Fruit fly (Drosophila melanogaster): ENCODE data around the gene Trx2.

Trx2 gene

DNA sequence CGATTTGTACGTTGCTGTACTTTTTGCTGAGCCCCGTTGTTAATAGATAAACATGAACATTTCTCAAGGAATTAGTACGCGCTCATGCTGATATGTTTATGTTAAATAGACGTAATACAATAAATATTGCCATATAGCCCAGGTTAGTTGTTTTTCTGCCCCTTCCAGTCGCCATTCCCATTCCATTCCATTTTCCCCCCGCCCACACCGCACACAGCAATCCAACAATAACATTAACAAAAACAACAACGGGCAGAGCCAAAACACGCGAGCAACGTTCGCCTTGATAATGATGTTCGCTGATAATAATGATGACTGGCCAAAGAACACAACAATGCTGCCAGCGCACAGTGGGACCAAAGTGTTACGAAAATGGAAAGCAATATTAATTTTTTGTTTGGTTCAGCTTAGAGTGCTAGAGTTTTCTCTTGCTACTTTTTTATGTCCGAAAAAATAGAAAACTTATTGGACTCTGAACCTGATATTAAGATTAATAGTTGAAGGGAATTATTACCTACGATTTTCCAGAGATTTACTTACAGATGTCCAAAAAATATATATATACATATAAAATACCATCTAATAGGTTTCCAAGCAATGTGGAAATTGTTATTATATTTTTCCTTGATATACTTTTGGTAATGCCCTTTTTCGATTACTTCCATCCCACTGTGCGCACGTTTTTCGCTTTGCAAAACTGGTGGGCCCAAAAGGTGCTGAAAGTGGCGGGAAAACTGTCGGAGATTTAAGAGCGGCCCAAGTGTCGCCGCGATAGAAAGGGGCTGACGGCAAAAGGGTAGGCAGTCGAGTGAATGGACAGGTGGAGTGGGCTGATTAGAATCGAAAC is 43.2 kb upstream of the Trx2 start (continued):
- TF ChIP-seq ab (GFP tag; optimal IDR thresholded peaks at IDR 0.05) = peak; percentile 17
- TF ChIP-seq en (GFP tag; optimal IDR thresholded peaks at IDR 0.05) = peak; percentile 29
- TF ChIP-seq CrebB (tag; optimal IDR thresholded peaks at IDR 0.05) = peak; percentile 83
- TF ChIP-seq dysf (GFP tag; IDR thresholded peaks at IDR 0.05) = peak; percentile 96
- TF ChIP-seq dati (GFP tag; IDR thresholded peaks at IDR 0.05) = peak; percentile 67; the same call in 1 of the 2 replicates
- peak; percentile 98 for TF ChIP-seq Max (GFP tag; optimal IDR thresholded peaks at IDR 0.05)
- TF ChIP-seq tna (GFP tag; IDR thresholded peaks at IDR 0.05; ENCODE audit: partially characterized antibody) = 0 out of 2 replicates have a peak, but pooled peaks have one; percentile 22
- peak; percentile 87 for TF ChIP-seq CG4854 (GFP tag; optimal IDR thresholded peaks at IDR 0.05)
- TF ChIP-seq CG10366 (GFP tag; IDR thresholded peaks at IDR 0.05) = peak; percentile 85
- peak; percentile 84 for TF ChIP-seq TFAM (GFP tag; optimal IDR thresholded peaks at IDR 0.05)
- peak; percentile 72 for TF ChIP-seq Rx (GFP tag; IDR thresholded peaks at IDR 0.05)
- peak; percentile 95 for TF ChIP-seq CG15011 (GFP tag; optimal IDR thresholded peaks at IDR 0.05)
- TF ChIP-seq tgo (GFP tag; IDR thresholded peaks at IDR 0.05) = peak; percentile 92
- peak; percentile 87 for TF ChIP-seq onecut (GFP tag; IDR thresholded peaks at IDR 0.05)
- TF ChIP-seq ATbp (GFP tag; optimal IDR thresholded peaks at IDR 0.05) = peak; percentile 93
- peak; percentile 72 for TF ChIP-seq CG10565 (GFP tag; optimal IDR thresholded peaks at IDR 0.05)
- peak; percentile 91 for TF ChIP-seq gsb (GFP tag; IDR thresholded peaks at IDR 0.05)
- no peak for TF ChIP-seq sc (optimal IDR thresholded peaks at IDR 0.05)
- TF ChIP-seq sc (GFP tag; optimal IDR thresholded peaks at IDR 0.05) = peak; percentile 95
- peak; percentile 56 for TF ChIP-seq CG7271 (tag; optimal IDR thresholded peaks at IDR 0.05)
- peak; percentile 82 for TF ChIP-seq CG7786 (GFP tag; optimal IDR thresholded peaks at IDR 0.05)
- TF ChIP-seq CG34224 (GFP tag; IDR thresholded peaks at IDR 0.05; ENCODE audit: partially characterized antibody) = 0 out of 3 replicates have a peak, but pooled peaks have one; percentile 26
- peak; percentile 53 for TF ChIP-seq CG3163 (GFP tag; optimal IDR thresholded peaks at IDR 0.05)
- TF ChIP-seq CG10267 (tag; optimal IDR thresholded peaks at IDR 0.05) = peak; percentile 92
- TF ChIP-seq Usf (GFP tag; optimal IDR thresholded peaks at IDR 0.05) = peak; percentile 94
- TF ChIP-seq oc (tag; optimal IDR thresholded peaks at IDR 0.05) = peak; percentile 88
- peak; percentile 98 for TF ChIP-seq bcd (GFP tag; optimal IDR thresholded peaks at IDR 0.05)
- peak; percentile 96 for TF ChIP-seq unpg (GFP tag; optimal IDR thresholded peaks at IDR 0.05)
- TF ChIP-seq CG2120 (GFP tag; optimal IDR thresholded peaks at IDR 0.05) = peak; percentile 95
- TF ChIP-seq CG18599 (GFP tag; optimal IDR thresholded peaks at IDR 0.05) = peak; percentile 98
- TF ChIP-seq chinmo (GFP tag; IDR thresholded peaks at IDR 0.05; ENCODE audit: partially characterized antibody) = no peak
- peak; percentile 96 for TF ChIP-seq Hand (GFP tag; optimal IDR thresholded peaks at IDR 0.05)
- no peak for TF ChIP-seq Dref (GFP tag; IDR thresholded peaks at IDR 0.05)
- TF ChIP-seq dpn (GFP tag; optimal IDR thresholded peaks at IDR 0.05) = peak; percentile 86 to 94
- no peak for TF ChIP-seq Doc3 (GFP tag; IDR thresholded peaks at IDR 0.05; ENCODE audit: partially characterized antibody)
- peak; percentile 93 for TF ChIP-seq kay (GFP tag; optimal IDR thresholded peaks at IDR 0.05)
- TF ChIP-seq CG12942 (GFP tag; optimal IDR thresholded peaks at IDR 0.05) = peak; percentile 91
- peak; percentile 18; the same call in 1 of the 3 replicates for TF ChIP-seq sr (GFP tag; IDR thresholded peaks at IDR 0.05)
- peak; percentile 81; the same call in 1 of the 2 replicates for TF ChIP-seq CG5953 (GFP tag; IDR thresholded peaks at IDR 0.05)
- TF ChIP-seq nerfin-2 (GFP tag; IDR thresholded peaks at IDR 0.05; ENCODE audit: partially characterized antibody) = no peak
- peak; percentile 92 for TF ChIP-seq CG18764 (GFP tag; optimal IDR thresholded peaks at IDR 0.05)
- peak; percentile 82 for TF ChIP-seq CG11247 (GFP tag; IDR thresholded peaks at IDR 0.05)
- peak; percentile 56; the same call in 1 of the 2 replicates for TF ChIP-seq bowl (GFP tag; IDR thresholded peaks at IDR 0.05)
- peak; percentile 95 for TF ChIP-seq CG17385 (GFP tag; optimal IDR thresholded peaks at IDR 0.05)
- TF ChIP-seq wek (GFP tag; optimal IDR thresholded peaks at IDR 0.05) = peak; percentile 66
- TF ChIP-seq CG15073 (GFP tag; optimal IDR thresholded peaks at IDR 0.05) = peak; percentile 62
- TF ChIP-seq HmgD (GFP tag; optimal IDR thresholded peaks at IDR 0.05) = no peak
- TF ChIP-seq sim (GFP tag; IDR thresholded peaks at IDR 0.05) = peak; percentile 76; the same call in 1 of the 2 replicates
